Fruit fly (Drosophila melanogaster): ENCODE measurements around the gene CG32022.

Gene CG32022

dm6 chr3L:8721145-8721544, at the start of gene CG32022, which contains the start of gene CG6511 (continued):
- TF ChIP-seq CG3995 (GFP tag; optimal IDR thresholded peaks at IDR 0.05), result peak; percentile 83
- TF ChIP-seq tll (GFP tag; optimal IDR thresholded peaks at IDR 0.05), result peak; percentile 97
- TF ChIP-seq inv (GFP tag; IDR thresholded peaks at IDR 0.05; ENCODE audit: partially characterized antibody), result no peak
- peak; percentile 92 for TF ChIP-seq CG12219 (GFP tag; optimal IDR thresholded peaks at IDR 0.05)
- TF ChIP-seq schlank (tag; optimal IDR thresholded peaks at IDR 0.05), result peak; percentile 89
- peak; percentile 97 for TF ChIP-seq Fer1 (GFP tag; optimal IDR thresholded peaks at IDR 0.05)
- peak; percentile 90 for TF ChIP-seq Ets97D (GFP tag; optimal IDR thresholded peaks at IDR 0.05)
- TF ChIP-seq CG15601 (tag; optimal IDR thresholded peaks at IDR 0.05), result peak; percentile 94
- peak; percentile 99 for TF ChIP-seq lilli (GFP tag; optimal IDR thresholded peaks at IDR 0.05)
- peak; percentile 84 for TF ChIP-seq aop (GFP tag; IDR thresholded peaks at IDR 0.05)
- peak; percentile 90 for TF ChIP-seq toy (GFP tag; IDR thresholded peaks at IDR 0.05)
- TF ChIP-seq z (GFP tag; IDR thresholded peaks at IDR 0.05), result peak; percentile 11; the same call in 1 of the 3 replicates
- peak; percentile 78 for TF ChIP-seq E2f2 (GFP tag; IDR thresholded peaks at IDR 0.05)
- TF ChIP-seq pnt (GFP tag; optimal IDR thresholded peaks at IDR 0.05), result peak; percentile 98
- peak in 1 of 3 experiments; percentile 97 for TF ChIP-seq lola (GFP tag; optimal IDR thresholded peaks at IDR 0.05)
- TF ChIP-seq Dbx (GFP tag; IDR thresholded peaks at IDR 0.05), result peak; percentile 97
- TF ChIP-seq D (optimal IDR thresholded peaks at IDR 0.05), result no peak
- TF ChIP-seq D (GFP tag; optimal IDR thresholded peaks at IDR 0.05), result peak; percentile 94
- TF ChIP-seq chinmo (GFP tag; IDR thresholded peaks at IDR 0.05; ENCODE audit: partially characterized antibody), result no peak
- peak; percentile 99 for TF ChIP-seq pho (GFP tag; optimal IDR thresholded peaks at IDR 0.05)
- peak; percentile 97 for TF ChIP-seq CG4424 (GFP tag; optimal IDR thresholded peaks at IDR 0.05)
- TF ChIP-seq CG17612 (GFP tag; IDR thresholded peaks at IDR 0.05), result peak; percentile 84
- TF ChIP-seq Jarid2 (GFP tag; optimal IDR thresholded peaks at IDR 0.05), result peak; percentile 83
- peak; percentile 55 for TF ChIP-seq CG4360 (GFP tag; IDR thresholded peaks at IDR 0.05)
- peak; percentile 91 for TF ChIP-seq CG11560 (tag; IDR thresholded peaks at IDR 0.05)
- TF ChIP-seq en (GFP tag; optimal IDR thresholded peaks at IDR 0.05), result peak; percentile 91
- peak; percentile 92 for TF ChIP-seq wor (GFP tag; IDR thresholded peaks at IDR 0.05)
- peak; percentile 96 for TF ChIP-seq CG4617 (GFP tag; optimal IDR thresholded peaks at IDR 0.05; ENCODE audit: borderline replicate concordance)
- TF ChIP-seq vnd (GFP tag; IDR thresholded peaks at IDR 0.05; ENCODE audit: partially characterized antibody), result no peak
- TF ChIP-seq Dfd (GFP tag; optimal IDR thresholded peaks at IDR 0.05), result no peak
- peak; percentile 94 for TF ChIP-seq Ada2b (GFP tag; IDR thresholded peaks at IDR 0.05)
- peak; percentile 93 for TF ChIP-seq peb (GFP tag; IDR thresholded peaks at IDR 0.05)
- peak; percentile 96 for TF ChIP-seq az2 (GFP tag; optimal IDR thresholded peaks at IDR 0.05)
- TF ChIP-seq Spps (tag; optimal IDR thresholded peaks at IDR 0.05), result peak; percentile 81
- no peak for TF ChIP-seq pan (optimal IDR thresholded peaks at IDR 0.05)
- TF ChIP-seq pan (GFP tag; optimal IDR thresholded peaks at IDR 0.05 in 1 of 2, IDR thresholded peaks at IDR 0.05 in 1 of 2), result peak in 1 of 2 experiments; percentile 94
- peak; percentile 89 for TF ChIP-seq CG8359 (GFP tag; optimal IDR thresholded peaks at IDR 0.05; ENCODE audit: borderline replicate concordance)
- TF ChIP-seq dpn (GFP tag; optimal IDR thresholded peaks at IDR 0.05), result peak; percentile 97 to 98
- TF ChIP-seq CG13296 (GFP tag; optimal IDR thresholded peaks at IDR 0.05), result peak; percentile 96
- TF ChIP-seq ATbp (GFP tag; optimal IDR thresholded peaks at IDR 0.05), result peak; percentile 91
- TF ChIP-seq CG7357 (GFP tag; IDR thresholded peaks at IDR 0.05), result peak; percentile 95
- TF ChIP-seq CG12942 (GFP tag; optimal IDR thresholded peaks at IDR 0.05), result peak; percentile 98
- TF ChIP-seq CG14860 (GFP tag; IDR thresholded peaks at IDR 0.05; ENCODE audit: partially characterized antibody), result no peak
- TF ChIP-seq CG42726 (GFP tag; IDR thresholded peaks at IDR 0.05; ENCODE audit: partially characterized antibody), result no peak
- TF ChIP-seq amos (GFP tag; IDR thresholded peaks at IDR 0.05; ENCODE audit: partially characterized antibody), result peak; percentile 31; the same call in 1 of the 2 replicates
- TF ChIP-seq CG4730 (GFP tag; IDR thresholded peaks at IDR 0.05), result peak; percentile 91
- peak; percentile 93 for TF ChIP-seq Sin3A (optimal IDR thresholded peaks at IDR 0.05)
- TF ChIP-seq NfI (GFP tag; optimal IDR thresholded peaks at IDR 0.05), result peak; percentile 98
- TF ChIP-seq CG1832 (GFP tag; optimal IDR thresholded peaks at IDR 0.05), result no peak
- TF ChIP-seq CG32767 (GFP tag; IDR thresholded peaks at IDR 0.05), result peak; percentile 89
- peak; percentile 99 for TF ChIP-seq CG16815 (GFP tag; optimal IDR thresholded peaks at IDR 0.05)
